Worm (Caenorhabditis elegans) whole organism, late embryonic: Measurements from ENCODE around the gene npr-32.

ENCODE experiments used
- elt-2 ChIP-seq: sonication (generic microtip); optimal IDR thresholded peaks from 2 replicates; lab custom pipeline; 2016; ENCODE audit warnings: missing genetic modification reagents, missing genetic modification characterization, missing compliant biosample characterization
- mec-3 ChIP-seq: sonication (generic microtip); optimal IDR thresholded peaks from 2 replicates; lab custom pipeline; 2016; ENCODE audit warnings: borderline replicate concordance, missing genetic modification characterization, missing compliant biosample characterization
- nhr-232 ChIP-seq: sonication (generic microtip); optimal IDR thresholded peaks from 2 replicates; lab custom pipeline; 2016; ENCODE audit warnings: missing genetic modification characterization, missing compliant biosample characterization
- pqm-1 ChIP-seq: sonication (generic microtip); optimal IDR thresholded peaks from 2 replicates; lab custom pipeline; 2016; ENCODE audit warnings: missing genetic modification characterization, missing compliant biosample characterization

DNA sequence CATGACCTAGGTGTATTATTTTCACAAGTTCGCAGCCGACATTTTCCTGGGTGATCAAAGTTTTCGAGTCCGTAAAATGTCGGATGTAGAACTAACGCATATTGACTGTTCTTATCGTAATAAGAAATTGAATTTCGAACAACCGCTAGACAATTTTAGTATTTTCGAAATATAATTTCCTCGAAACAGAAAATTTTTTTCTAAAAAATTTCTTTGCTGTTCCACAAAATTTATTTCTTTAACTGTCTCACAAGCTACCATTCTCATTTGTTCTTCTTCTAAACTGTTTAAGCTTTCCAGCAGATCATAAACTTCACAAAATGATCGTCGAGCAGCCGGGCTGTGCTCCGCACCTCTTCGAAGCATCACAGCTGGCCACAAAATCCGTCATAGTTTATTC, 54.7 kb downstream of the npr-32 start, which contains the start of gene C52D10.3:
- no peak for TF ChIP-seq nhr-232
- TF ChIP-seq mec-3 (tag; lab: Kevin White, UChicago): no peak
- TF ChIP-seq elt-2 (tag; lab: Kevin White, UChicago): no peak
- no peak for TF ChIP-seq pqm-1 (tag; lab: Kevin White, UChicago)
